Worm (Caenorhabditis elegans) whole organism, L2 larva: ENCODE measurements around the gene ant-1.3.

Experiments used
- C34F6.9 ChIP-seq: fragments of 150-350 bp; optimal IDR thresholded peaks from 2 replicates; lab custom pipeline; 2014; ENCODE audit warnings: missing biosample characterization, missing genetic modification characterization
- F13H6.1 ChIP-seq: sonication (generic microtip); optimal IDR thresholded peaks from 2 replicates; lab custom pipeline; 2016; ENCODE audit warnings: missing genetic modification characterization, missing compliant biosample characterization
- R02D3.7 ChIP-seq: fragments of 150-350 bp; optimal IDR thresholded peaks from 2 replicates; lab custom pipeline; 2014; ENCODE audit warnings: missing biosample characterization, missing genetic modification characterization
- Y55F3AM.14 ChIP-seq: fragments of 200-800 bp; sonication (Bioruptor generic); optimal IDR thresholded peaks from 2 replicates; lab custom pipeline; 2018; ENCODE audit warnings: mild to moderate bottlenecking, missing genetic modification characterization, missing compliant biosample characterization
- alr-1 ChIP-seq: fragments of 150-350 bp; optimal IDR thresholded peaks from 2 replicates; lab custom pipeline; 2014; ENCODE audit warnings: missing biosample characterization, missing genetic modification characterization
- ama-1 ChIP-seq: fragments of 150-350 bp; optimal IDR thresholded peaks from 2 replicates; lab custom pipeline; 2018; ENCODE audit warnings: inconsistent platforms
- blmp-1 ChIP-seq: sonication (generic microtip); optimal IDR thresholded peaks from 2 replicates; lab custom pipeline; 2017; ENCODE audit warnings: missing genetic modification characterization, mild to moderate bottlenecking, missing compliant biosample characterization, antibody characterized with exemption, moderate library complexity; ENCODE audit not compliant: insufficient read depth
- ceh-16 ChIP-seq: fragments of 150-350 bp; optimal IDR thresholded peaks from 2 replicates; lab custom pipeline; 2014; ENCODE audit warnings: missing biosample characterization, missing genetic modification characterization
- crh-2 ChIP-seq: sonication (generic microtip); optimal IDR thresholded peaks from 2 replicates; lab custom pipeline; 2017; ENCODE audit warnings: missing biosample characterization, missing genetic modification characterization
- egl-27 ChIP-seq: sonication (generic microtip); optimal IDR thresholded peaks from 3 replicates; lab custom pipeline; 2017; ENCODE audit warnings: missing biosample characterization, missing genetic modification reagents, missing genetic modification characterization
- elt-3 ChIP-seq: sonication (generic microtip); optimal IDR thresholded peaks from 2 replicates; lab custom pipeline; 2017; ENCODE audit warnings: missing biosample characterization, missing genetic modification characterization
- fos-1 ChIP-seq: fragments of 150-350 bp; optimal IDR thresholded peaks from 2 replicates; lab custom pipeline; 2014; ENCODE audit warnings: missing biosample characterization, missing genetic modification characterization
- gmeb-1 ChIP-seq: fragments of 150-350 bp; optimal IDR thresholded peaks from 2 replicates; lab custom pipeline; 2014; ENCODE audit warnings: missing biosample characterization, missing genetic modification characterization
- lin-13 ChIP-seq: fragments of 150-350 bp; optimal IDR thresholded peaks from 2 replicates; lab custom pipeline; 2014; ENCODE audit warnings: missing biosample characterization, missing genetic modification reagents, missing genetic modification characterization
- lin-39 ChIP-seq: fragments of 150-350 bp; optimal IDR thresholded peaks from 2 replicates; lab custom pipeline; 2014; ENCODE audit warnings: missing biosample characterization, missing genetic modification reagents, missing genetic modification characterization
- lsy-2 ChIP-seq, 2 experiments: fragments of 150-350 bp in 1 of 2; sonication (generic microtip) in 1 of 2; optimal IDR thresholded peaks; 2 replicates each; lab custom pipeline; 2014 to 2017; ENCODE audit warnings: missing biosample characterization in 2 of 2, missing genetic modification characterization in 2 of 2
- mab-5 ChIP-seq: fragments of 150-350 bp; optimal IDR thresholded peaks from 2 replicates; lab custom pipeline; 2014; ENCODE audit warnings: missing biosample characterization, missing genetic modification characterization
- mbf-1 ChIP-seq: sonication (generic microtip); optimal IDR thresholded peaks from 2 replicates; lab custom pipeline; 2017; ENCODE audit warnings: missing biosample characterization, missing genetic modification characterization
- nhr-12 ChIP-seq: fragments of 150-350 bp; optimal IDR thresholded peaks from 2 replicates; lab custom pipeline; 2014; ENCODE audit warnings: missing biosample characterization, missing genetic modification characterization
- nhr-129 ChIP-seq: fragments of 150-350 bp; optimal IDR thresholded peaks from 2 replicates; lab custom pipeline; 2014; ENCODE audit warnings: missing biosample characterization, missing genetic modification characterization
- nhr-21 ChIP-seq: fragments of 150-350 bp; optimal IDR thresholded peaks from 2 replicates; lab custom pipeline; 2014; ENCODE audit warnings: missing biosample characterization, missing genetic modification characterization
- nhr-23 ChIP-seq: fragments of 150-350 bp; optimal IDR thresholded peaks from 2 replicates; lab custom pipeline; 2014; ENCODE audit warnings: missing biosample characterization, missing genetic modification reagents, missing genetic modification characterization
- nhr-237 ChIP-seq: fragments of 150-350 bp; optimal IDR thresholded peaks from 2 replicates; lab custom pipeline; 2014; ENCODE audit warnings: missing biosample characterization, missing genetic modification characterization
- nhr-25 ChIP-seq: fragments of 150-350 bp; sonication (generic microtip); optimal IDR thresholded peaks from 3 replicates; lab custom pipeline; 2014; ENCODE audit warnings: missing biosample characterization, missing genetic modification characterization
- sem-4 ChIP-seq: fragments of 150-350 bp; optimal IDR thresholded peaks from 2 replicates; lab custom pipeline; 2014; ENCODE audit warnings: missing biosample characterization, missing genetic modification reagents, missing genetic modification characterization
- skn-1 ChIP-seq: sonication (generic microtip); optimal IDR thresholded peaks from 2 replicates; lab custom pipeline; 2017; ENCODE audit warnings: missing biosample characterization, missing genetic modification characterization
- sma-3 ChIP-seq: sonication (generic microtip); optimal IDR thresholded peaks from 2 replicates; lab custom pipeline; 2016; ENCODE audit warnings: missing genetic modification reagents, missing genetic modification characterization, missing compliant biosample characterization
- sma-9 ChIP-seq, 2 experiments: fragments of 150-350 bp in 1 of 2; sonication (generic microtip) in 1 of 2; optimal IDR thresholded peaks; 2 replicates each; lab custom pipeline; 2014 to 2016; ENCODE audit warnings: missing genetic modification characterization in 2 of 2, mild to moderate bottlenecking in 1 of 2, missing biosample characterization in 1 of 2, missing compliant biosample characterization in 1 of 2, missing genetic modification reagents in 1 of 2, moderate library complexity in 1 of 2
- unc-39 ChIP-seq: fragments of 150-350 bp; optimal IDR thresholded peaks from 2 replicates; lab custom pipeline; 2014; ENCODE audit warnings: missing biosample characterization, missing genetic modification characterization
- zag-1 ChIP-seq: fragments of 150-350 bp; optimal IDR thresholded peaks from 2 replicates; lab custom pipeline; 2014; ENCODE audit warnings: missing biosample characterization, missing genetic modification characterization
- ztf-11 ChIP-seq: sonication (generic microtip); optimal IDR thresholded peaks from 2 replicates; lab custom pipeline; 2017; ENCODE audit warnings: missing biosample characterization, missing genetic modification characterization
- ztf-4 ChIP-seq: fragments of 150-350 bp; optimal IDR thresholded peaks from 2 replicates; lab custom pipeline; 2014; ENCODE audit warnings: missing biosample characterization, missing genetic modification characterization

Gene ant-1.3

ce11 chrIV:9739001-9739400, 29.9 kb upstream of the ant-1.3 start:
- TF ChIP-seq skn-1 (tag; lab: Kevin White, UChicago) (no peak), nhr-237 (tag; lab: Kevin White, UChicago) (no peak), zag-1 (tag; lab: Kevin White, UChicago) (no peak), ztf-11 (no peak), R02D3.7 (tag; lab: Kevin White, UChicago) (no peak)

- no peak for TF ChIP-seq ama-1 (lab: Kevin White, UChicago)
- TF ChIP-seq ztf-4, result no peak
- TF ChIP-seq ztf-11, result no peak
- TF ChIP-seq nhr-12 (tag; lab: Kevin White, UChicago), result no peak
- TF ChIP-seq nhr-21 (tag; lab: Kevin White, UChicago), result no peak
- no peak for TF ChIP-seq fos-1
- TF ChIP-seq unc-39, result no peak
- TF ChIP-seq ceh-16 (tag; lab: Kevin White, UChicago), result no peak
- TF ChIP-seq mbf-1, result no peak
These were observed 29.1 kb upstream of the ant-1.3 start, which contains the start of gene C28D4.10 for ce11 chrIV:9738194-9738593. TSS of gene C28D4.10 (plus strand) at chrIV:9738494.

ce11 chrIV:9737204-9737790, 28.2 kb upstream of the ant-1.3 start, which contains the start of gene cka-1:
TSS of gene cka-1 (minus strand) at chrIV:9737621.
- peak; percentile 20 for TF ChIP-seq sem-4
- TF ChIP-seq egl-27 (tag; lab: Kevin White, UChicago), result no peak
- TF ChIP-seq F13H6.1 (tag; lab: Kevin White, UChicago), result peak; percentile 31
- no peak for TF ChIP-seq nhr-23
- TF ChIP-seq fos-1, result peak; percentile 63
- no peak for TF ChIP-seq nhr-25 (tag; lab: Kevin White, UChicago)
- TF ChIP-seq sma-3, result peak; percentile 19
- TF ChIP-seq elt-3 (tag; lab: Kevin White, UChicago), result no peak
- peak; percentile 26 for TF ChIP-seq nhr-129 (tag; lab: Kevin White, UChicago)
- TF ChIP-seq sma-9 (GFP tag; optimal IDR thresholded peaks at IDR 0.05; lab: Kevin White, UChicago), result peak; percentile 0
- TF ChIP-seq sma-9 (tag; optimal IDR thresholded peaks at IDR 0.05; lab: Kevin White, UChicago), result no peak

ce11 chrIV:9735750-9736149, 26.6 kb upstream of the ant-1.3 start:
- TF ChIP-seq sma-9 (GFP tag; optimal IDR thresholded peaks at IDR 0.05; lab: Kevin White, UChicago), result peak; percentile 67
- TF ChIP-seq sma-9 (tag; optimal IDR thresholded peaks at IDR 0.05; lab: Kevin White, UChicago), result no peak
- no peak for TF ChIP-seq lin-13 (GFP tag; lab: Kevin White, UChicago)
- TF ChIP-seq C34F6.9 (tag; lab: Kevin White, UChicago), result peak; percentile 3
- peak; percentile 37 for TF ChIP-seq blmp-1
- no peak for TF ChIP-seq ztf-11
- peak; percentile 92 for TF ChIP-seq fos-1
- TF ChIP-seq mab-5 (tag; lab: Kevin White, UChicago), result peak; percentile 31
- TF ChIP-seq alr-1 (tag; lab: Kevin White, UChicago), result no peak
- TF ChIP-seq lsy-2 (tag; optimal IDR thresholded peaks at IDR 0.05; lab: Kevin White, UChicago), result peak in 1 of 2 experiments; percentile 63
- peak; percentile 3 for TF ChIP-seq sma-3
- no peak for TF ChIP-seq lin-39 (tag; lab: Kevin White, UChicago)
- TF ChIP-seq crh-2 (tag; lab: Kevin White, UChicago), result peak; percentile 61
- TF ChIP-seq skn-1 (tag; lab: Kevin White, UChicago), result no peak
- TF ChIP-seq gmeb-1 (tag; lab: Kevin White, UChicago), result no peak
- no peak for TF ChIP-seq sem-4
- no peak for TF ChIP-seq Y55F3AM.14
- peak; percentile 33 for TF ChIP-seq nhr-129 (tag; lab: Kevin White, UChicago)

- TF ChIP-seq lsy-2 (tag; optimal IDR thresholded peaks at IDR 0.05; lab: Kevin White, UChicago) (peak in 1 of 2 experiments; percentile 3), fos-1 (no peak)
These were observed 25.8 kb upstream of the ant-1.3 start for ce11 chrIV:9734861-9735260.

- TF ChIP-seq Y55F3AM.14 (no peak), blmp-1 (no peak), lin-13 (GFP tag; lab: Kevin White, UChicago) (no peak), ztf-11 (no peak)
These were observed 24.8 kb upstream of the ant-1.3 start for ce11 chrIV:9733904-9734303.
